Fruit fly (Drosophila melanogaster) whole organism, embryonic: ENCODE results near the gene CG31174.

Source experiments
- Abd-B ChIP-seq: fragments of 200-800 bp; sonication (Bioruptor generic); optimal IDR thresholded peaks from 2 replicates; lab custom pipeline; 2018; ENCODE audit warnings: missing biosample characterization, mild to moderate bottlenecking, missing genetic modification characterization, moderate library complexity
- Awh ChIP-seq: fragments of 200-800 bp; sonication (Bioruptor generic); IDR thresholded peaks from 2 replicates; pipeline ENCODE4, ENCODE4 v1.3.6; 2022; ENCODE audit warnings: missing biosample characterization, missing genetic modification characterization
- CG17912 ChIP-seq: fragments of 200-800 bp; sonication (Bioruptor generic); optimal IDR thresholded peaks from 2 replicates; lab custom pipeline; 2018; ENCODE audit warnings: missing biosample characterization, mild to moderate bottlenecking, missing genetic modification characterization
- CG18011 ChIP-seq: fragments of 200-800 bp; sonication (Bioruptor generic); optimal IDR thresholded peaks from 2 replicates; lab custom pipeline; 2017; ENCODE audit warnings: missing biosample characterization, missing genetic modification characterization, mild to moderate bottlenecking, moderate library complexity, missing genotype
- CG43689 ChIP-seq: fragments of 200-800 bp; sonication (Bioruptor generic); IDR thresholded peaks from 2 replicates; pipeline ENCODE4 v1.3.6; 2022; ENCODE audit warnings: missing biosample characterization, missing genetic modification characterization
- NK7.1 ChIP-seq: fragments of 200-800 bp; sonication (Bioruptor generic); optimal IDR thresholded peaks from 3 replicates; lab custom pipeline; 2016; ENCODE audit warnings: missing biosample characterization, missing genetic modification characterization
- Sry-δ ChIP-seq: fragments of 200-800 bp; sonication (Bioruptor generic); optimal IDR thresholded peaks from 2 replicates; lab custom pipeline; 2016; ENCODE audit warnings: missing biosample characterization, missing genetic modification characterization
- ewg ChIP-seq: fragments of 200-800 bp; sonication (Bioruptor generic); optimal IDR thresholded peaks from 3 replicates; lab custom pipeline; 2017; ENCODE audit warnings: mild to moderate bottlenecking, missing biosample characterization, missing genetic modification reagents, missing genetic modification characterization
- insv ChIP-seq, 2 experiments: fragments of 200-800 bp; sonication (Bioruptor generic); optimal IDR thresholded peaks; 3 replicates each; lab custom pipeline; 2016 to 2018; ENCODE audit warnings: missing biosample characterization in 2 of 2, missing genetic modification characterization in 2 of 2
- nerfin-2 ChIP-seq: fragments of 200-800 bp; sonication (Bioruptor generic); IDR thresholded peaks from 2 replicates; pipeline ENCODE4 v1.3.6; 2022; ENCODE audit warnings: missing biosample characterization, missing genetic modification characterization; ENCODE audit not compliant: partially characterized antibody

DNA sequence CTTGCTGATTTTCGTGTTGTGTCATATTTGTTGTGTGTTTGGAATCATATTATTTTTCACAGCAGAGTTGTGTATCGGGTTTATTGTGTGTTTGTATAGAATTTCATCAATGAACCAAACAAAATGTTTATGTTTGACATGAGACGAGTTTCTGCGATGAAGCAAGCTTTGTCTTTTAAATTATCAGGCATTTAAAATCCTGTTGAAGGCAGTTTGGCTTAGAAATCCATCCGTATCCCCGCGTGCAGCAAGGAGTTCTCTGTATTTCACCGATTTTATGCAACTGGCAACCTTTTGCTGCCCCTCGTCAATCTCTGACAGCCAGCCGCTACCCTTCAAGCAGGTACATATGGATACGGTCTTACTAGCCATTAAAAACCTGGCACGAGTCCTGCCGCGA lies 1.5 kb downstream of the CG31174 start, which contains the start of the genes CG6569 and Cby:
- TF ChIP-seq CG17912 (no peak), Sry-δ (GFP tag; lab: Kevin White, UChicago) (no peak), insv (GFP tag; optimal IDR thresholded peaks at IDR 0.05; lab: Kevin White, UChicago) (no peak), Awh (GFP tag; lab: Robert Waterston, UW) (no peak), ewg (GFP tag; lab: Kevin White, UChicago) (no peak), CG43689 (GFP tag; lab: Robert Waterston, UW) (no peak), CG18011 (GFP tag; lab: Kevin White, UChicago) (no peak), nerfin-2 (GFP tag; lab: Robert Waterston, UW) (no peak), Abd-B (GFP tag; lab: Kevin White, UChicago) (no peak), NK7.1 (GFP tag; lab: Kevin White, UChicago) (no peak)
